Fruit fly (Drosophila melanogaster) whole organism, pupa: ENCODE results near the gene ft.

Source experiments
- CG10348 ChIP-seq: fragments of 200-800 bp; sonication (Bioruptor generic); IDR thresholded peaks from 2 replicates; pipeline ENCODE4 v1.3.6; 2022; ENCODE audit warnings: missing biosample characterization, missing genetic modification characterization
- CG12605 ChIP-seq: fragments of 200-800 bp; sonication (Bioruptor generic); IDR thresholded peaks from 2 replicates; pipeline ENCODE4 v1.3.6; 2022; ENCODE audit warnings: missing biosample characterization, missing genetic modification characterization
- CG13204 ChIP-seq: fragments of 200-800 bp; sonication (Bioruptor generic); optimal IDR thresholded peaks from 2 replicates; lab custom pipeline; 2018; ENCODE audit warnings: missing biosample characterization, mild to moderate bottlenecking, missing genetic modification characterization, moderate library complexity
- CG14655 ChIP-seq: fragments of 200-800 bp; sonication (Bioruptor generic); optimal IDR thresholded peaks from 3 replicates; lab custom pipeline; 2017; ENCODE audit warnings: mild to moderate bottlenecking, missing biosample characterization, missing genetic modification reagents, missing genetic modification characterization
- CG15710 ChIP-seq: fragments of 200-800 bp; sonication (Bioruptor generic); optimal IDR thresholded peaks from 2 replicates; lab custom pipeline; 2018; ENCODE audit warnings: missing biosample characterization, mild to moderate bottlenecking, missing genetic modification characterization, moderate library complexity
- CG17806 ChIP-seq: fragments of 200-800 bp; sonication (Bioruptor generic); optimal IDR thresholded peaks from 2 replicates; lab custom pipeline; 2018; ENCODE audit warnings: missing biosample characterization, mild to moderate bottlenecking, missing genetic modification characterization, moderate library complexity
- CG32121 ChIP-seq: fragments of 200-800 bp; sonication (Bioruptor generic); IDR thresholded peaks from 2 replicates; pipeline ENCODE4 v1.3.6; 2022; ENCODE audit warnings: missing biosample characterization, missing genetic modification characterization
- CG34367 ChIP-seq: fragments of 200-800 bp; sonication (Bioruptor generic); optimal IDR thresholded peaks from 2 replicates; lab custom pipeline; 2018; ENCODE audit warnings: missing biosample characterization, mild to moderate bottlenecking, missing genetic modification characterization
- CG4496 ChIP-seq: fragments of 200-800 bp; sonication (Bioruptor generic); IDR thresholded peaks from 3 replicates; pipeline ENCODE4 v1.3.6; 2022; ENCODE audit warnings: missing biosample characterization, missing genetic modification characterization
- CG8159 ChIP-seq: fragments of 200-800 bp; sonication (Bioruptor generic); optimal IDR thresholded peaks from 3 replicates; lab custom pipeline; 2018; ENCODE audit warnings: missing biosample characterization, mild to moderate bottlenecking, missing genetic modification characterization, moderate library complexity
- CG8301 ChIP-seq: fragments of 200-800 bp; sonication (Bioruptor generic); optimal IDR thresholded peaks from 2 replicates; lab custom pipeline; 2018; ENCODE audit warnings: missing biosample characterization, mild to moderate bottlenecking, missing genetic modification characterization
- CG9948 ChIP-seq: fragments of 200-800 bp; sonication (Bioruptor generic); optimal IDR thresholded peaks from 2 replicates; lab custom pipeline; 2018; ENCODE audit warnings: missing biosample characterization, mild to moderate bottlenecking, missing genetic modification characterization, moderate library complexity
- D1 ChIP-seq: fragments of 200-800 bp; sonication (Bioruptor generic); optimal IDR thresholded peaks from 2 replicates; lab custom pipeline; 2018; ENCODE audit warnings: missing biosample characterization, mild to moderate bottlenecking, missing genetic modification characterization, moderate library complexity
- EcR ChIP-seq: fragments of 200-800 bp; sonication (Bioruptor generic); optimal IDR thresholded peaks from 3 replicates; lab custom pipeline; 2019; ENCODE audit warnings: missing biosample characterization, missing genetic modification characterization, mild to moderate bottlenecking, moderate library complexity, missing genetic modification reagents
- Ets98B ChIP-seq: fragments of 200-800 bp; sonication (Bioruptor generic); IDR thresholded peaks from 2 replicates; pipeline ENCODE4 v1.3.6; 2022; ENCODE audit warnings: missing biosample characterization, missing genetic modification characterization
- Pif1A ChIP-seq: fragments of 200-800 bp; sonication (Bioruptor generic); optimal IDR thresholded peaks from 3 replicates; lab custom pipeline; 2016; ENCODE audit warnings: missing biosample characterization, missing genetic modification characterization
- Pif1B ChIP-seq: fragments of 200-800 bp; sonication (Bioruptor generic); optimal IDR thresholded peaks from 3 replicates; lab custom pipeline; 2016; ENCODE audit warnings: missing biosample characterization, missing genetic modification characterization
- Snoo ChIP-seq: fragments of 200-800 bp; sonication (Bioruptor generic); optimal IDR thresholded peaks from 3 replicates; lab custom pipeline; 2017; ENCODE audit warnings: missing biosample characterization, mild to moderate bottlenecking, missing genetic modification characterization, inconsistent platforms
- fd96Ca ChIP-seq: fragments of 200-800 bp; sonication (Bioruptor generic); IDR thresholded peaks from 3 replicates; pipeline ENCODE4 v1.3.6; 2022; ENCODE audit warnings: missing biosample characterization, missing genetic modification characterization
- gl ChIP-seq: fragments of 200-800 bp; sonication (Bioruptor generic); optimal IDR thresholded peaks from 2 replicates; lab custom pipeline; 2018; ENCODE audit warnings: missing biosample characterization, mild to moderate bottlenecking, missing genetic modification characterization
- rn ChIP-seq: fragments of 200-800 bp; sonication (Bioruptor generic); IDR thresholded peaks from 2 replicates; pipeline ENCODE4 v1.3.6; 2022; ENCODE audit warnings: missing biosample characterization, missing genetic modification characterization

Gene ft

DNA sequence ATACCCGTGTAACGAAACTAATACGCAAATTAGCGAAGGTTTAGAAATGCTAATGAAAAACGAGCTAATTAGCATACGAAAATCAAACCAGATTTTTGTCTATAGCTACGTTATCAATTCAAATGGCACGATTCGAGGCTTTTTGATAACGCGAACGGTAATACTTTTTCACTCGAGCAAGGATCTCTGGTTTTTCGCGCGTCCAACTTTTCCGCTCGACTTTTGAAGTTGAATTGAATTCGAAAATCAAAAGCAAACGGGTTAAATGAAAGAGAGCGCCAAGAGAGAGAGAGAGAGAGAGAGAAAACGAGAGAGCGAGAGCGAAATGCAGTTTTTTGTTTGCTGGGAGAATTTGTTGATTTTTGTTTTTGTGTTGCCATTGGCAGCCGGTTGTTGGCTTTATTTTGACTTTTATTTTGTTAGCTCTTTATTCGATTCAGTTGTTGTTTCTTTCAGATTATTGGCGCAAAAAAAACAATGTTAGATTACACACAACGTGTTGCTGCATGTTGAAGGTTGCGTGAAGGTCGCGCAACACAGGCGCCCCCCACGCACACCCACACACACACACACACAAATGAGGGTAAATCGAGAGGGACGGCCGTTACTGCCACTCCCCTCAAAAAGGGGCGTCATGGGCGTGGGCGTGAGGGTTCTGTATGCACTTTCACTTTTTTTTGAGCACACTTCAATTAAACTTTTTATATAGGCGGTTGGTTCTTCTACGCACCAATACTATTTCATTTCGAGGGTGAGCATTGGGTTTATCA lies 24.3 kb downstream of the ft start:
- TF ChIP-seq CG17806 (tag; lab: Kevin White, UChicago) = no peak
- no peak for TF ChIP-seq Pif1A
- TF ChIP-seq gl = no peak
- no peak for TF ChIP-seq CG10348 (GFP tag; lab: Robert Waterston, UW)
- no peak for TF ChIP-seq Snoo (tag; lab: Kevin White, UChicago)
- TF ChIP-seq Ets98B (GFP tag; lab: Robert Waterston, UW) = peak; percentile 45; the same call in 1 of the 2 replicates
- no peak for TF ChIP-seq CG9948 (tag; lab: Kevin White, UChicago)
- TF ChIP-seq EcR (GFP tag; lab: Kevin White, UChicago) = peak; percentile 60
- TF ChIP-seq CG14655 (GFP tag; lab: Kevin White, UChicago) = no peak
- TF ChIP-seq CG8301 (tag; lab: Kevin White, UChicago) = no peak
- no peak for TF ChIP-seq CG13204 (GFP tag; lab: Kevin White, UChicago)
- peak; percentile 5 for TF ChIP-seq Pif1B (GFP tag; lab: Kevin White, UChicago)
- no peak for TF ChIP-seq D1
- TF ChIP-seq CG12605 (GFP tag; lab: Robert Waterston, UW) = peak; percentile 65
- peak; percentile 17; the same call in 2 of the 3 replicates for TF ChIP-seq CG4496
- no peak for TF ChIP-seq rn
- no peak for TF ChIP-seq CG15710
- no peak for TF ChIP-seq CG34367
- peak; percentile 8; the same call in 1 of the 2 replicates for TF ChIP-seq CG32121 (GFP tag; lab: Robert Waterston, UW)
- no peak for TF ChIP-seq CG8159

- TF ChIP-seq CG12605 (GFP tag; lab: Robert Waterston, UW) (no peak), CG4496 (no peak), gl (no peak), CG15710 (no peak), EcR (GFP tag; lab: Kevin White, UChicago) (peak; percentile 24)
Measured at dm6 chr2L:4196347-4197142, 25.1 kb downstream of the ft start.

DNA sequence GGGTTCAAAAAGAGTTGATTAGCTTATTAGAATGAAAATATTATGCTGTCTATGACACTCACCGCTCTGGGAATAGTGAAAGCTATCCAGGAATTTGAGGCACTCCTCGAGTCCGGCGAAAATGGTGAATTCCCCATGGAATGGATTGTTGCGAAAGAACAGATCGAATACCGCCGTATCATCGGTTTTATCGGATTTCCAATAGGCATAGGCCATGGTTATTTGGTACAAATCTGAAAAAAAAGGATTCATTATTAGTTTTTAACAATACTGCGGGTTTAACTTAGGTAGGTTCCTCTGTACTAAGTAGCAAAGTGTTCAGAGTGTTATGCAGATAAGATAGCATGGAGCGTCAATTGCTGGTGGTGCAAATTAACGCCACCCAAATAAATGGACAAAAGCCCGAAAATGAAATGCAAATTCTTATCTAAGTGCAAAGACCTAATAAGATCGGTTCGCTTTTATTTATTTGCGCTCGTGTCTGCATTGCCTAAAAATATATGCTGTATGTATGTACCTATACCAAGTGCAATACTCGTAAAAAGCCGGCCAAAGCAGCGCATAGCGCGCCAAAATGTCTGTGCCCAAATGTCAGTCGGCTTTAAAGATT lies 25.8 kb downstream of the ft start:
- TF ChIP-seq Pif1A = no peak
- TF ChIP-seq rn = no peak
- no peak for TF ChIP-seq CG8301 (tag; lab: Kevin White, UChicago)
- TF ChIP-seq D1 = no peak
- no peak for TF ChIP-seq CG12605 (GFP tag; lab: Robert Waterston, UW)
- TF ChIP-seq CG4496 = no peak
- no peak for TF ChIP-seq gl
- TF ChIP-seq CG34367 = no peak
- no peak for TF ChIP-seq CG10348 (GFP tag; lab: Robert Waterston, UW)
- no peak for TF ChIP-seq Ets98B (GFP tag; lab: Robert Waterston, UW)
- TF ChIP-seq CG9948 (tag; lab: Kevin White, UChicago) = no peak

DNA sequence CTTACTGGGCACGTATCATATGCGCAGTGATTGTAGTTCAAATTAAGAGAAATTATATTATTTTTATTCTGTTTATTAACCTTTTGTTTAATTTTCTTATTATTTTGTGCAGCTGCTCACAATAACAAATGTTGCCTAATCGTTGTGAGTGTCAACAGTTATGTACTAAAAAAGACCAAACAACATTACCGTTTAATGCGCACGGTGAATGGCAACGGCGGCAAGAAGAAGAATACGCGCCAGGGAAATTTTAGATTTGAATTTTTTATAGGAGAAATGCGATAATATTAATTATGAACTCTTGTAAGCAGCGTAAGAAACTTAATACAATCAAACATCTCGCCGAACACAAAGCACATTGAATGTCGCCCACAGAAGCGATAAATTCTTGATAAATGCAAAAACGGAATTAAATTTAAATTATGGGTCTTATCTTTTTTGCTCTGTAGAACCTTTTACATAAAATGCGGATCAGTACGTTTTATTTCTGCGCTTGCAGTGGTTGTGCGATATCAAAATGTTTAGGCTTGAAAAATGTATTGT lies 33.9 kb downstream of the ft start, which contains the start of the genes Tbcc and lectin-24Db:
Tbcc (minus strand) TSS at position 163 of the 543 bp plus-strand sequence.
lectin-24Db (plus strand) TSS at position 493 of the 543 bp plus-strand sequence.
- TF ChIP-seq CG14655 (GFP tag; lab: Kevin White, UChicago) (no peak), Ets98B (GFP tag; lab: Robert Waterston, UW) (no peak), CG10348 (GFP tag; lab: Robert Waterston, UW) (no peak), CG8301 (tag; lab: Kevin White, UChicago) (no peak), fd96Ca (GFP tag; lab: Robert Waterston, UW) (no peak), gl (no peak), EcR (GFP tag; lab: Kevin White, UChicago) (no peak), D1 (no peak), CG32121 (GFP tag; lab: Robert Waterston, UW) (no peak), CG4496 (no peak), CG17806 (tag; lab: Kevin White, UChicago) (no peak), CG15710 (no peak), CG13204 (GFP tag; lab: Kevin White, UChicago) (no peak), CG34367 (no peak), Pif1A (no peak), Pif1B (GFP tag; lab: Kevin White, UChicago) (no peak), rn (no peak), CG12605 (GFP tag; lab: Robert Waterston, UW) (no peak), CG8159 (no peak)
- TF ChIP-seq, all 21 proteins: peak for 0

dm6 chr2L:4185269-4186024 lies 36.1 kb downstream of the ft start:
- no peak for TF ChIP-seq CG8159
- TF ChIP-seq EcR (GFP tag; lab: Kevin White, UChicago) = no peak
- TF ChIP-seq D1 = no peak
- TF ChIP-seq CG4496 = no peak
- no peak for TF ChIP-seq CG12605 (GFP tag; lab: Robert Waterston, UW)
- TF ChIP-seq Snoo (tag; lab: Kevin White, UChicago) = peak; percentile 39
- TF ChIP-seq Pif1B (GFP tag; lab: Kevin White, UChicago) = no peak
- TF ChIP-seq fd96Ca (GFP tag; lab: Robert Waterston, UW) = no peak
- no peak for TF ChIP-seq CG8301 (tag; lab: Kevin White, UChicago)
- TF ChIP-seq rn = no peak
- no peak for TF ChIP-seq CG14655 (GFP tag; lab: Kevin White, UChicago)
- no peak for TF ChIP-seq gl
- TF ChIP-seq Ets98B (GFP tag; lab: Robert Waterston, UW) = peak; percentile 24; the same call in 1 of the 2 replicates
- no peak for TF ChIP-seq CG15710
- TF ChIP-seq CG17806 (tag; lab: Kevin White, UChicago) = no peak
- no peak for TF ChIP-seq CG9948 (tag; lab: Kevin White, UChicago)
- TF ChIP-seq CG32121 (GFP tag; lab: Robert Waterston, UW) = 0 out of 2 replicates have a peak, but pooled peaks have one; percentile 12
- no peak for TF ChIP-seq CG13204 (GFP tag; lab: Kevin White, UChicago)
- no peak for TF ChIP-seq Pif1A
- peak; percentile 27 for TF ChIP-seq CG34367
- TF ChIP-seq CG10348 (GFP tag; lab: Robert Waterston, UW) = no peak
